Worm (Caenorhabditis elegans): ENCODE results near the gene pfd-5.
A peak's percentile ranks its signal among the peaks of the same experiment; 100 is the strongest.

pfd-5 gene

DNA sequence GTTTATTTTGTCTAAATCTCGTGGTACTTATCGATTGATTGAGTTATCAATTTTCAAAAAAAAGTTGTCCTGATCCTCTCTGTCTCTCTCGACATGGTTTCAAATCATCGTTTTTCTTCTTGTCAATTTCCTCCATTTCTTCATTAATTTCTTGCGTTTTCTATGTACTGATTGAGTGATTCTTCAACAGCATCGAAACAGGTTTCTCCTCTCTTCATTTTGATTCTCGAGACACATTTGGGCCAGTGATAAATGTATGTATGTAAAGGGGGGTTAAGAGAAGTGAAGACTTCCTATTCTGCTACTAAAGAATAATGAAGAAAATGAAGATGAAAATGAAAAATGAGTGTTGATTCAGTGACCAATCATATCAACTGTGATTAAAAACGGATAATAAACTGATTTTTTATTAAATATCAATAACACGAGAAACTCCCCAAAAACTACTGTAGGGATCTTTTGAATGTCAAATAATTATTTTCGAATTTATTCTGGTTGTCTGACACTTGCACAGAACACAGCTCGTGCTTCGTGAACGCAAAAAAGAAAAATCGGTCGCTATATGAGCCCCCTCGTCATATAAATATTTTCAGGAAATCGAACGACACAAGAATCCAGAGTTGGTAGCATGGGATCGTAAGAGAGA is 4.6 kb upstream of the pfd-5 start:
- TF ChIP-seq elt-2 (tag; optimal IDR thresholded peaks at IDR 0.05) (no peak), ztf-4 (tag; optimal IDR thresholded peaks at IDR 0.05) (no peak), nhr-43 (tag; optimal IDR thresholded peaks at IDR 0.05; ENCODE audit: poor library complexity, severe bottlenecking) (no peak), egl-27 (tag; optimal IDR thresholded peaks at IDR 0.05) (no peak), pha-4 (tag; optimal IDR thresholded peaks at IDR 0.05) (no peak), lin-39 (tag; optimal IDR thresholded peaks at IDR 0.05) (no peak), ztf-11 (tag; optimal IDR thresholded peaks at IDR 0.05) (no peak), nhr-25 (tag; optimal IDR thresholded peaks at IDR 0.05) (peak; percentile 58), aly-2 (tag; optimal IDR thresholded peaks at IDR 0.05) (no peak), eor-1 (tag; optimal IDR thresholded peaks at IDR 0.05) (no peak), lin-15B (tag; optimal IDR thresholded peaks at IDR 0.05) (no peak), hmg-11 (tag; optimal IDR thresholded peaks at IDR 0.05) (no peak), sea-2 (GFP tag; optimal IDR thresholded peaks at IDR 0.05) (no peak), ceh-9 (tag; optimal IDR thresholded peaks at IDR 0.05) (no peak), unc-39 (tag; optimal IDR thresholded peaks at IDR 0.05) (no peak), lsy-12 (tag; optimal IDR thresholded peaks at IDR 0.05) (peak; percentile 5), nhr-76 (tag; optimal IDR thresholded peaks at IDR 0.05) (no peak), ceh-28 (tag; optimal IDR thresholded peaks at IDR 0.05) (peak; percentile 49), nhr-23 (tag; optimal IDR thresholded peaks at IDR 0.05) (peak; percentile 68), ama-1 (optimal IDR thresholded peaks at IDR 0.05) (no peak), nhr-11 (tag; optimal IDR thresholded peaks at IDR 0.05) (no peak), fos-1 (tag; optimal IDR thresholded peaks at IDR 0.05) (no peak), nhr-237 (tag; optimal IDR thresholded peaks at IDR 0.05) (no peak), egl-5 (tag; optimal IDR thresholded peaks at IDR 0.05) (no peak), zag-1 (tag; optimal IDR thresholded peaks at IDR 0.05) (no peak), elt-3 (tag; optimal IDR thresholded peaks at IDR 0.05) (peak in 1 of 3 experiments; percentile 44), ZK546.5 (tag; optimal IDR thresholded peaks at IDR 0.05) (no peak), jun-1 (tag; optimal IDR thresholded peaks at IDR 0.05) (no peak), mdl-1 (tag; optimal IDR thresholded peaks at IDR 0.05) (no peak), fkh-2 (tag; optimal IDR thresholded peaks at IDR 0.05) (no peak), elt-1 (tag; optimal IDR thresholded peaks at IDR 0.05) (no peak), ceh-82 (tag; optimal IDR thresholded peaks at IDR 0.05) (no peak), nhr-77 (tag; optimal IDR thresholded peaks at IDR 0.05) (no peak), nhr-28 (tag; optimal IDR thresholded peaks at IDR 0.05) (no peak), R02D3.7 (tag; optimal IDR thresholded peaks at IDR 0.05) (no peak), fkh-10 (GFP tag; optimal IDR thresholded peaks at IDR 0.05) (no peak), ceh-16 (tag; optimal IDR thresholded peaks at IDR 0.05) (no peak), nhr-67 (tag; optimal IDR thresholded peaks at IDR 0.05) (no peak), nhr-12 (tag; optimal IDR thresholded peaks at IDR 0.05) (no peak), snpc-4 (tag; optimal IDR thresholded peaks at IDR 0.05) (no peak), pqm-1 (tag; optimal IDR thresholded peaks at IDR 0.05) (no peak), daf-12 (tag; optimal IDR thresholded peaks at IDR 0.05) (no peak)

- no peak for TF ChIP-seq sea-2 (GFP tag; optimal IDR thresholded peaks at IDR 0.05)
- no peak for TF ChIP-seq ztf-11 (tag; optimal IDR thresholded peaks at IDR 0.05)
- TF ChIP-seq nhr-25 (tag; optimal IDR thresholded peaks at IDR 0.05): peak; percentile 80
- no peak for TF ChIP-seq fos-1 (tag; optimal IDR thresholded peaks at IDR 0.05)
- no peak for TF ChIP-seq egl-27 (tag; optimal IDR thresholded peaks at IDR 0.05)
- TF ChIP-seq ceh-16 (tag; optimal IDR thresholded peaks at IDR 0.05): no peak
- no peak for TF ChIP-seq aly-2 (tag; optimal IDR thresholded peaks at IDR 0.05)
- TF ChIP-seq nhr-43 (tag; optimal IDR thresholded peaks at IDR 0.05; ENCODE audit: poor library complexity, severe bottlenecking): peak; percentile 62
- TF ChIP-seq unc-39 (tag; optimal IDR thresholded peaks at IDR 0.05): no peak
- no peak for TF ChIP-seq skn-1 (tag; optimal IDR thresholded peaks at IDR 0.05)
- no peak for TF ChIP-seq nhr-77 (tag; optimal IDR thresholded peaks at IDR 0.05)
- TF ChIP-seq ceh-82 (tag; optimal IDR thresholded peaks at IDR 0.05): no peak
- TF ChIP-seq ceh-28 (tag; optimal IDR thresholded peaks at IDR 0.05): no peak
- no peak for TF ChIP-seq snpc-4 (tag; optimal IDR thresholded peaks at IDR 0.05)
- peak; percentile 89 for TF ChIP-seq nhr-23 (tag; optimal IDR thresholded peaks at IDR 0.05)
- no peak for TF ChIP-seq lsy-12 (tag; optimal IDR thresholded peaks at IDR 0.05)
- TF ChIP-seq tbx-2 (tag; optimal IDR thresholded peaks at IDR 0.05): no peak
- TF ChIP-seq elt-3 (tag; optimal IDR thresholded peaks at IDR 0.05): peak in 1 of 3 experiments; percentile 47
- TF ChIP-seq jun-1 (tag; optimal IDR thresholded peaks at IDR 0.05): no peak
Observed at ce11 chrIII:7201378-7202256, 2.9 kb upstream of the pfd-5 start, which contains the start of gene dpy-31. Gene dpy-31, plus strand, starts transcription at chrIII:7202206.

All from whole organism, L3 larva.